Fruit fly (Drosophila melanogaster): ENCODE results near the gene CG6763.

The CG6763 gene

DNA sequence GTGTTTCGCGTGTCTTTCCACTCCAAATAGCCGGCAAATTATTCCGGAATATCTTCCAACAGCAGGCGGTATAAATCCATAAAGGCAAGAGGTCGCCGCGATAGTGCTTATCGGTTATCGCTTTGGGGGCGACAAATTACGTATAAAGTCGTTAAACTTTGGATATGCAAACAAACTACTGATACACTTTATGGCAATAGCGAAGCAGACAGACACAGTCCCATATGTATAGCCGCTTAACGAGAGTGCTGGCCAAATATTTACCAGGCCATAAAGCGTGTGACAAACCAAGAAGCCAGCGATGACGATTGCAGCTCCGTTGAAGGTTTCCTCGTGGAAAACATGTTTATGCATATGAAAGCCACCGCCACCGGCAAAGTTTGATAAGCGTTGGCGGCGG lies 454 bp downstream of the CG6763 start:
- TF ChIP-seq pan (optimal IDR thresholded peaks at IDR 0.05) = no peak
- no peak for TF ChIP-seq Hnf4 (GFP tag; optimal IDR thresholded peaks at IDR 0.05)
- no peak for TF ChIP-seq tai (GFP tag; optimal IDR thresholded peaks at IDR 0.05)
- TF ChIP-seq N (GFP tag; optimal IDR thresholded peaks at IDR 0.05) = no peak
- TF ChIP-seq Hr83 (GFP tag; optimal IDR thresholded peaks at IDR 0.05; ENCODE audit: poor library complexity, severe bottlenecking) = no peak
- no peak for TF ChIP-seq Dfd (GFP tag; optimal IDR thresholded peaks at IDR 0.05)
- no peak for TF ChIP-seq CG32264 (GFP tag; optimal IDR thresholded peaks at IDR 0.05)
- no peak for TF ChIP-seq Rel (GFP tag; optimal IDR thresholded peaks at IDR 0.05)
- TF ChIP-seq Rel (tag; optimal IDR thresholded peaks at IDR 0.05) = no peak
- TF ChIP-seq foxo (GFP tag; optimal IDR thresholded peaks at IDR 0.05) = no peak
- no peak for TF ChIP-seq Jra (GFP tag; optimal IDR thresholded peaks at IDR 0.05)
- no peak for TF ChIP-seq rgr (GFP tag; optimal IDR thresholded peaks at IDR 0.05)
- no peak for TF ChIP-seq brk (GFP tag; optimal IDR thresholded peaks at IDR 0.05)

DNA sequence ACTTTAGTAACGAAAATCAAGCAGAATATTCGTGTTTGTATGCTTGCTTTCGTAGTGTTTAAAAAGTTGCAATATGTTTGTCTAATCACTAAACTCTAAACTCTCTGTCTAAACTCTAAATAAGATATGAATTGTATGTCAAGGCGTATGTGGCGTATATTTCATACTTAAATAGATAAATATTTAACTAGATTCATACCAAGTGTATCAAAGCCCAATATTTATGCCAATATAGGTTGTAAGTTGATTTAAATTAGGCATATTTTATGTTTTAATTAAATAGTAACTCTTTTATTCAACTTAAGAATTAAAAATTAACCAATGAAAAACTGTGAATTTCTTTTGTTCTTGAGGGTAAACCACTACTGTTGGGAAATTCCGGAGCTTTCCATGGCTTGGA lies 4.1 kb downstream of the CG6763 start, which contains the start of gene wam:
Gene wam, minus strand, starts transcription at position 101 of the 400 bp plus-strand sequence.
- TF ChIP-seq CG9705 (GFP tag; optimal IDR thresholded peaks at IDR 0.05) (no peak), sv (GFP tag; optimal IDR thresholded peaks at IDR 0.05) (no peak), h (GFP tag; optimal IDR thresholded peaks at IDR 0.05) (no peak), N (GFP tag; optimal IDR thresholded peaks at IDR 0.05) (no peak), foxo (GFP tag; optimal IDR thresholded peaks at IDR 0.05) (no peak), dsf (GFP tag; optimal IDR thresholded peaks at IDR 0.05; ENCODE audit: borderline replicate concordance) (no peak), rgr (GFP tag; optimal IDR thresholded peaks at IDR 0.05) (no peak), CG32264 (GFP tag; optimal IDR thresholded peaks at IDR 0.05) (no peak), Hr78 (GFP tag; optimal IDR thresholded peaks at IDR 0.05) (no peak), HLH106 (tag; optimal IDR thresholded peaks at IDR 0.05) (no peak), tai (GFP tag; optimal IDR thresholded peaks at IDR 0.05) (no peak), sage (GFP tag; optimal IDR thresholded peaks at IDR 0.05) (no peak), usp (GFP tag; optimal IDR thresholded peaks at IDR 0.05) (no peak), Jra (GFP tag; optimal IDR thresholded peaks at IDR 0.05) (no peak), pan (optimal IDR thresholded peaks at IDR 0.05) (no peak), br (GFP tag; optimal IDR thresholded peaks at IDR 0.05) (no peak), Rel (GFP tag; optimal IDR thresholded peaks at IDR 0.05) (no peak), Rel (tag; optimal IDR thresholded peaks at IDR 0.05) (no peak)

- TF ChIP-seq Jra (GFP tag; optimal IDR thresholded peaks at IDR 0.05) (no peak), tai (GFP tag; optimal IDR thresholded peaks at IDR 0.05) (no peak), rgr (GFP tag; optimal IDR thresholded peaks at IDR 0.05) (no peak), brk (GFP tag; optimal IDR thresholded peaks at IDR 0.05) (no peak), Vsx2 (GFP tag; optimal IDR thresholded peaks at IDR 0.05; ENCODE audit: partially characterized antibody) (no peak), CG32264 (GFP tag; optimal IDR thresholded peaks at IDR 0.05) (no peak), dmrt93B (GFP tag; optimal IDR thresholded peaks at IDR 0.05) (no peak), lola (GFP tag; optimal IDR thresholded peaks at IDR 0.05) (no peak), psq (GFP tag; optimal IDR thresholded peaks at IDR 0.05) (no peak), Myc (optimal IDR thresholded peaks at IDR 0.05) (no peak), usp (GFP tag; optimal IDR thresholded peaks at IDR 0.05) (no peak), fru (GFP tag; optimal IDR thresholded peaks at IDR 0.05) (no peak), OdsH (GFP tag; optimal IDR thresholded peaks at IDR 0.05) (no peak), foxo (GFP tag; optimal IDR thresholded peaks at IDR 0.05) (no peak)
These were observed 6.3 kb downstream of the CG6763 start, which contains the start of gene bb8 for dm6 chr3R:23290089-23290488. TSS of gene bb8 (minus strand) at chr3R:23290189.

DNA sequence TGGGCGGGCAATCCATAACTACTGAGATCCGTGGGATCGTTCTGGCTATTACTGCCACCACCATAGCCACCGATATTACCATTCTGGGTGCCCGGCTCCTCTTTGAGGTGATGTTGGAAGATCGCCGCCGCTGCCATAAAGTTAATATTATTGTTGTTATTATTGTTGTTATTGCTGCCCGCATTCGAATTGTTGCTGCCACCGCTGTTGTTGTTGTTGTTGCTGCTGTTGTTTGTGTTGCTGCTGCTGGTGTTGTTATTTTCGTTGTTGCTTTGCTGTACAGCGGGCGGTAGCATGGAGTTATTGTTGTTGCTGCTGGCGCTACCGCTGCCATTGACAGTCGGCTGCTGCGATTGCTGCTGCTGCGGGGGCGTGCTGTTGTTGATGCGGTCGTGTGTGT lies 8.5 kb downstream of the CG6763 start:
- TF ChIP-seq dl (GFP tag; optimal IDR thresholded peaks at IDR 0.05; ENCODE audit: insufficient read depth in 1 of 2, partially characterized antibody in 2 of 2) (no peak), N (GFP tag; optimal IDR thresholded peaks at IDR 0.05) (no peak), lola (GFP tag; optimal IDR thresholded peaks at IDR 0.05) (no peak), psq (GFP tag; optimal IDR thresholded peaks at IDR 0.05) (no peak), Hnf4 (GFP tag; optimal IDR thresholded peaks at IDR 0.05) (no peak), Hr83 (GFP tag; optimal IDR thresholded peaks at IDR 0.05; ENCODE audit: poor library complexity, severe bottlenecking) (no peak)

- no peak for TF ChIP-seq usp (GFP tag; optimal IDR thresholded peaks at IDR 0.05)
- TF ChIP-seq CG32264 (GFP tag; optimal IDR thresholded peaks at IDR 0.05) = no peak
- TF ChIP-seq brk (GFP tag; optimal IDR thresholded peaks at IDR 0.05) = peak; percentile 55
- peak; percentile 2 for TF ChIP-seq psq (GFP tag; optimal IDR thresholded peaks at IDR 0.05)
- no peak for TF ChIP-seq Hnf4 (GFP tag; optimal IDR thresholded peaks at IDR 0.05)
- TF ChIP-seq Myc (optimal IDR thresholded peaks at IDR 0.05) = no peak
- no peak for TF ChIP-seq h (GFP tag; optimal IDR thresholded peaks at IDR 0.05)
- peak; percentile 65 for TF ChIP-seq Rel (GFP tag; optimal IDR thresholded peaks at IDR 0.05)
- TF ChIP-seq Rel (tag; optimal IDR thresholded peaks at IDR 0.05) = no peak
- TF ChIP-seq Hr83 (GFP tag; optimal IDR thresholded peaks at IDR 0.05; ENCODE audit: poor library complexity, severe bottlenecking) = peak; percentile 23
- peak; percentile 47 for TF ChIP-seq OdsH (GFP tag; optimal IDR thresholded peaks at IDR 0.05)
- TF ChIP-seq foxo (GFP tag; optimal IDR thresholded peaks at IDR 0.05) = no peak
- no peak for TF ChIP-seq dsf (GFP tag; optimal IDR thresholded peaks at IDR 0.05; ENCODE audit: borderline replicate concordance)
- peak; percentile 9 for TF ChIP-seq ey (GFP tag; optimal IDR thresholded peaks at IDR 0.05)
- no peak for TF ChIP-seq woc (GFP tag; optimal IDR thresholded peaks at IDR 0.05)
- peak in 1 of 2 experiments; percentile 17 for TF ChIP-seq dl (GFP tag; optimal IDR thresholded peaks at IDR 0.05; ENCODE audit: insufficient read depth in 1 of 2, partially characterized antibody in 2 of 2)
- TF ChIP-seq sage (GFP tag; optimal IDR thresholded peaks at IDR 0.05) = no peak
- TF ChIP-seq jim (GFP tag; optimal IDR thresholded peaks at IDR 0.05) = peak; percentile 72
- no peak for TF ChIP-seq dmrt93B (GFP tag; optimal IDR thresholded peaks at IDR 0.05)
- no peak for TF ChIP-seq HLH106 (tag; optimal IDR thresholded peaks at IDR 0.05)
- TF ChIP-seq Vsx2 (GFP tag; optimal IDR thresholded peaks at IDR 0.05; ENCODE audit: partially characterized antibody) = peak; percentile 64
- TF ChIP-seq Dif (GFP tag; optimal IDR thresholded peaks at IDR 0.05; ENCODE audit: partially characterized antibody) = peak; percentile 1
- TF ChIP-seq rgr (GFP tag; optimal IDR thresholded peaks at IDR 0.05) = no peak
- peak; percentile 94 for TF ChIP-seq N (GFP tag; optimal IDR thresholded peaks at IDR 0.05)
- TF ChIP-seq pan (optimal IDR thresholded peaks at IDR 0.05) = no peak
- no peak for TF ChIP-seq br (GFP tag; optimal IDR thresholded peaks at IDR 0.05)
- no peak for TF ChIP-seq tai (GFP tag; optimal IDR thresholded peaks at IDR 0.05)
- no peak for TF ChIP-seq Hr78 (GFP tag; optimal IDR thresholded peaks at IDR 0.05)
These were observed 9.4 kb downstream of the CG6763 start for dm6 chr3R:23293066-23293777.

All from whole organism, wandering third instar larva.